In the genomic region with DNA sequence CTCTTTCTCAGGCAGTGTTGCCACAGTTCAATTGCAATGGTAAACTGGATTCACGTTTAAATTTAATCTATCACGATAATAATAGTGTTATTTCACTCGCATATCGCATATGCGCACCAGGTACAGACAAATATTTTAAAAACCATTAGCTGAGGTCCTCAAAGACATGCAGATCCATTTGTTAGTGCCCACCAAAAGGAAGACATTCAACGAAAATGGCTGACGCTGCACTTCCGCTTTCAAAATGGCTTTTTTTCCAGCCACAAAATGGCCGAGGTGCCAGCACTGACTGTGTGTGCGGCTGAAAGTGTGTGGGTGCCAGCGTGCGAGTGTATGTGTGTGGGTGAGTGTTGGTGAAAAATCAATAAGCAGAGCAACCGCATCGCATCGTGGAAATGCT, we compare ENCODE assay signal across 1 fruit fly cellular context.
TF ChIP-seq lines count a peak whose summit lies in the region.

No protein-coding gene starts in this region.

TF ChIP-seq in whole organism, embryonic, 481 proteins besides CTCF, POLR2A, EP300 and RAD21 (continued from another document and continues in another):
- no peak for TF ChIP-seq CG7745 (tag; optimal IDR thresholded peaks at IDR 0.05; lab: Kevin White, UChicago)
- no peak for TF ChIP-seq CG18764 (GFP tag; optimal IDR thresholded peaks at IDR 0.05; lab: Kevin White, UChicago)
- TF ChIP-seq Dll (GFP tag; IDR thresholded peaks at IDR 0.05; lab: Robert Waterston, UW; ENCODE audit: partially characterized antibody): no peak
- TF ChIP-seq CG18476 (GFP tag; optimal IDR thresholded peaks at IDR 0.05; lab: Kevin White, UChicago): no peak
- no peak for TF ChIP-seq maf-S (GFP tag; optimal IDR thresholded peaks at IDR 0.05; lab: Kevin White, UChicago)
- no peak for TF ChIP-seq gfzf (GFP tag; optimal IDR thresholded peaks at IDR 0.05; lab: Kevin White, UChicago)
- peak; percentile 39 for TF ChIP-seq CG10543 (GFP tag; optimal IDR thresholded peaks at IDR 0.05; lab: Kevin White, UChicago)
- peak; percentile 66 for TF ChIP-seq CG1233 (GFP tag; optimal IDR thresholded peaks at IDR 0.05; lab: Kevin White, UChicago)
- no peak for TF ChIP-seq p53 (GFP tag; optimal IDR thresholded peaks at IDR 0.05; lab: Kevin White, UChicago)
- TF ChIP-seq YL-1 (GFP tag; optimal IDR thresholded peaks at IDR 0.05; lab: Kevin White, UChicago): peak; percentile 18
- peak; percentile 30 for TF ChIP-seq eyg (GFP tag; optimal IDR thresholded peaks at IDR 0.05; lab: Kevin White, UChicago)
- peak; percentile 34 for TF ChIP-seq CG17829 (tag; optimal IDR thresholded peaks at IDR 0.05; lab: Kevin White, UChicago)
- TF ChIP-seq CG6689 (GFP tag; IDR thresholded peaks at IDR 0.05; lab: Robert Waterston, UW): no peak
- TF ChIP-seq ftz-f1 (GFP tag; optimal IDR thresholded peaks at IDR 0.05; lab: Kevin White, UChicago): no peak
- peak; percentile 66 for TF ChIP-seq Deaf1 (tag; optimal IDR thresholded peaks at IDR 0.05; lab: Kevin White, UChicago)
- TF ChIP-seq CG10267 (tag; optimal IDR thresholded peaks at IDR 0.05; lab: Kevin White, UChicago): peak; percentile 40
- peak; percentile 65 for TF ChIP-seq CG2678 (tag; optimal IDR thresholded peaks at IDR 0.05; lab: Kevin White, UChicago)
- TF ChIP-seq Fer3 (tag; optimal IDR thresholded peaks at IDR 0.05; lab: Kevin White, UChicago): peak; percentile 32
- TF ChIP-seq sens (GFP tag; lab: Kevin White, UChicago): peak; percentile 84
- peak in 1 of 2 experiments; percentile 36 for TF ChIP-seq Hr51 (GFP tag; optimal IDR thresholded peaks at IDR 0.05; lab: Kevin White, UChicago)
- TF ChIP-seq kni (GFP tag; optimal IDR thresholded peaks at IDR 0.05; lab: Kevin White, UChicago): peak; percentile 60
- TF ChIP-seq salm (tag; optimal IDR thresholded peaks at IDR 0.05; lab: Kevin White, UChicago): no peak
- peak; percentile 35; the same call in 1 of the 2 replicates for TF ChIP-seq slbo (GFP tag; IDR thresholded peaks at IDR 0.05; lab: Robert Waterston, UW)
- peak; percentile 20 for TF ChIP-seq CG5245 (GFP tag; optimal IDR thresholded peaks at IDR 0.05; lab: Kevin White, UChicago)
- no peak for TF ChIP-seq al (GFP tag; IDR thresholded peaks at IDR 0.05; lab: Robert Waterston, UW)
- TF ChIP-seq sima (GFP tag; optimal IDR thresholded peaks at IDR 0.05; lab: Kevin White, UChicago): no peak
- peak; percentile 0 to 18 for TF ChIP-seq Pdp1 (GFP tag; optimal IDR thresholded peaks at IDR 0.05; lab: Kevin White, UChicago)
- peak; percentile 48 for TF ChIP-seq CG4328 (GFP tag; optimal IDR thresholded peaks at IDR 0.05; lab: Kevin White, UChicago)
- peak; percentile 2 for TF ChIP-seq mirr (GFP tag; optimal IDR thresholded peaks at IDR 0.05; lab: Kevin White, UChicago)
- peak; percentile 20 for TF ChIP-seq Sry-δ (GFP tag; optimal IDR thresholded peaks at IDR 0.05; lab: Kevin White, UChicago)
- TF ChIP-seq CG13296 (GFP tag; optimal IDR thresholded peaks at IDR 0.05; lab: Kevin White, UChicago): peak; percentile 43
- 0 out of 3 replicates have a peak, but pooled peaks have one; percentile 46 for TF ChIP-seq so (GFP tag; IDR thresholded peaks at IDR 0.05; lab: Robert Waterston, UW)
- TF ChIP-seq CG4617 (GFP tag; optimal IDR thresholded peaks at IDR 0.05; lab: Kevin White, UChicago; ENCODE audit: borderline replicate concordance): no peak
- TF ChIP-seq ems (GFP tag; optimal IDR thresholded peaks at IDR 0.05; lab: Kevin White, UChicago): no peak
- peak; percentile 3 for TF ChIP-seq CG15514 (GFP tag; optimal IDR thresholded peaks at IDR 0.05; lab: Kevin White, UChicago)
- peak; percentile 61 for TF ChIP-seq CG13424 (tag; optimal IDR thresholded peaks at IDR 0.05; lab: Kevin White, UChicago)
- peak; percentile 12 for TF ChIP-seq CG17912 (GFP tag; optimal IDR thresholded peaks at IDR 0.05; lab: Kevin White, UChicago)
- peak; percentile 50 for TF ChIP-seq wek (GFP tag; optimal IDR thresholded peaks at IDR 0.05; lab: Kevin White, UChicago)
- TF ChIP-seq nau (GFP tag; optimal IDR thresholded peaks at IDR 0.05; lab: Kevin White, UChicago): no peak
- peak; percentile 42 for TF ChIP-seq Blimp-1 (GFP tag; optimal IDR thresholded peaks at IDR 0.05; lab: Kevin White, UChicago)
- TF ChIP-seq CG11723 (GFP tag; optimal IDR thresholded peaks at IDR 0.05; lab: Kevin White, UChicago): peak; percentile 18
- peak; percentile 23 for TF ChIP-seq Xbp1 (GFP tag; optimal IDR thresholded peaks at IDR 0.05; lab: Kevin White, UChicago)
- 0 out of 2 replicates have a peak, but pooled peaks have one; percentile 19 for TF ChIP-seq stc (GFP tag; IDR thresholded peaks at IDR 0.05; lab: Robert Waterston, UW)
- TF ChIP-seq Mes4 (GFP tag; optimal IDR thresholded peaks at IDR 0.05; lab: Kevin White, UChicago): peak; percentile 18
- TF ChIP-seq gsb-n (tag; optimal IDR thresholded peaks at IDR 0.05; lab: Kevin White, UChicago): peak; percentile 1
- peak; percentile 38 for TF ChIP-seq CG13775 (GFP tag; optimal IDR thresholded peaks at IDR 0.05; lab: Kevin White, UChicago)
- TF ChIP-seq D (optimal IDR thresholded peaks at IDR 0.05; lab: Kevin White, UChicago): no peak
- TF ChIP-seq D (GFP tag; optimal IDR thresholded peaks at IDR 0.05; lab: Kevin White, UChicago): peak; percentile 24
- TF ChIP-seq Eip74EF (GFP tag; optimal IDR thresholded peaks at IDR 0.05; lab: Kevin White, UChicago): peak in 1 of 2 experiments; percentile 91
- peak; percentile 79 for TF ChIP-seq sr (GFP tag; IDR thresholded peaks at IDR 0.05; lab: Robert Waterston, UW)
- TF ChIP-seq D19A (tag; optimal IDR thresholded peaks at IDR 0.05; lab: Kevin White, UChicago): peak; percentile 17
- peak; percentile 17 for TF ChIP-seq CG4820 (GFP tag; optimal IDR thresholded peaks at IDR 0.05; lab: Kevin White, UChicago)
- no peak for TF ChIP-seq Poxn (GFP tag; IDR thresholded peaks at IDR 0.05; lab: Robert Waterston, UW)
- peak; percentile 57 for TF ChIP-seq odd (GFP tag; optimal IDR thresholded peaks at IDR 0.05; lab: Kevin White, UChicago)
- TF ChIP-seq twi (tag; optimal IDR thresholded peaks at IDR 0.05; lab: Kevin White, UChicago): peak; percentile 27
- no peak for TF ChIP-seq CkIIα-i1 (GFP tag; IDR thresholded peaks at IDR 0.05; lab: Robert Waterston, UW)
- peak; percentile 21 for TF ChIP-seq Oli (tag; optimal IDR thresholded peaks at IDR 0.05; lab: Kevin White, UChicago)
- TF ChIP-seq MESR4 (GFP tag; optimal IDR thresholded peaks at IDR 0.05; lab: Kevin White, UChicago): no peak
- peak; percentile 86 for TF ChIP-seq row (GFP tag; IDR thresholded peaks at IDR 0.05; lab: Robert Waterston, UW)
- TF ChIP-seq CG2116 (GFP tag; optimal IDR thresholded peaks at IDR 0.05; lab: Kevin White, UChicago): peak; percentile 39
- TF ChIP-seq CG6854 (GFP tag; optimal IDR thresholded peaks at IDR 0.05; lab: Kevin White, UChicago): peak; percentile 16
- TF ChIP-seq Fer2 (tag; optimal IDR thresholded peaks at IDR 0.05; lab: Kevin White, UChicago): no peak
- no peak for TF ChIP-seq CG9215 (GFP tag; IDR thresholded peaks at IDR 0.05; lab: Robert Waterston, UW)
- TF ChIP-seq Sox102F (GFP tag; optimal IDR thresholded peaks at IDR 0.05; lab: Kevin White, UChicago): peak; percentile 20
- TF ChIP-seq unpg (GFP tag; optimal IDR thresholded peaks at IDR 0.05; lab: Kevin White, UChicago): peak; percentile 56
- peak; percentile 34 for TF ChIP-seq CG18619 (GFP tag; optimal IDR thresholded peaks at IDR 0.05; lab: Kevin White, UChicago)
- peak; percentile 8 for TF ChIP-seq CG30403 (GFP tag; optimal IDR thresholded peaks at IDR 0.05; lab: Kevin White, UChicago)
- TF ChIP-seq CG34224 (GFP tag; IDR thresholded peaks at IDR 0.05; lab: Robert Waterston, UW; ENCODE audit: partially characterized antibody): no peak
- no peak for TF ChIP-seq bbx (GFP tag; IDR thresholded peaks at IDR 0.05; lab: Robert Waterston, UW; ENCODE audit: partially characterized antibody)
- peak; percentile 32; the same call in 1 of the 2 replicates for TF ChIP-seq Rfx (GFP tag; IDR thresholded peaks at IDR 0.05; lab: Robert Waterston, UW)
- peak; percentile 26 for TF ChIP-seq tap (tag; optimal IDR thresholded peaks at IDR 0.05; lab: Kevin White, UChicago)
- peak; percentile 15 for TF ChIP-seq CG15601 (tag; optimal IDR thresholded peaks at IDR 0.05; lab: Kevin White, UChicago)
- TF ChIP-seq CG13624 (GFP tag; optimal IDR thresholded peaks at IDR 0.05; lab: Kevin White, UChicago): peak; percentile 10
- TF ChIP-seq Ssrp (tag; optimal IDR thresholded peaks at IDR 0.05; lab: Kevin White, UChicago): no peak
- peak; percentile 54 for TF ChIP-seq NfI (GFP tag; optimal IDR thresholded peaks at IDR 0.05; lab: Kevin White, UChicago)
- TF ChIP-seq CoRest (tag; optimal IDR thresholded peaks at IDR 0.05; lab: Kevin White, UChicago): peak; percentile 65
- no peak for TF ChIP-seq toy (GFP tag; IDR thresholded peaks at IDR 0.05; lab: Robert Waterston, UW)
- TF ChIP-seq CG7987 (GFP tag; optimal IDR thresholded peaks at IDR 0.05; lab: Kevin White, UChicago): peak; percentile 16
- TF ChIP-seq CG1529 (GFP tag; optimal IDR thresholded peaks at IDR 0.05; lab: Kevin White, UChicago): peak; percentile 42
- peak; percentile 36 for TF ChIP-seq CG6254 (GFP tag; optimal IDR thresholded peaks at IDR 0.05; lab: Kevin White, UChicago)
- peak; percentile 49 for TF ChIP-seq CG12219 (GFP tag; optimal IDR thresholded peaks at IDR 0.05; lab: Kevin White, UChicago)
- peak; percentile 62 for TF ChIP-seq nmo (GFP tag; optimal IDR thresholded peaks at IDR 0.05; lab: Kevin White, UChicago)
- TF ChIP-seq phol (tag; optimal IDR thresholded peaks at IDR 0.05; lab: Kevin White, UChicago): peak; percentile 88
- TF ChIP-seq tio (GFP tag; optimal IDR thresholded peaks at IDR 0.05; lab: Kevin White, UChicago): no peak
- peak; percentile 50 for TF ChIP-seq CG15269 (tag; optimal IDR thresholded peaks at IDR 0.05; lab: Kevin White, UChicago)
- no peak for TF ChIP-seq az2 (GFP tag; optimal IDR thresholded peaks at IDR 0.05; lab: Kevin White, UChicago)
- no peak for TF ChIP-seq Gug (GFP tag; IDR thresholded peaks at IDR 0.05; lab: Robert Waterston, UW)
- peak; percentile 23 for TF ChIP-seq CG4424 (GFP tag; optimal IDR thresholded peaks at IDR 0.05; lab: Kevin White, UChicago)
- no peak for TF ChIP-seq CG8089 (GFP tag; optimal IDR thresholded peaks at IDR 0.05; lab: Kevin White, UChicago)
- peak; percentile 23 for TF ChIP-seq CG8388 (GFP tag; optimal IDR thresholded peaks at IDR 0.05; lab: Kevin White, UChicago)
- no peak for TF ChIP-seq Tbp (GFP tag; optimal IDR thresholded peaks at IDR 0.05; lab: Kevin White, UChicago)
- peak; percentile 35 for TF ChIP-seq CG15011 (GFP tag; optimal IDR thresholded peaks at IDR 0.05; lab: Kevin White, UChicago)
- peak; percentile 99 for TF ChIP-seq onecut (GFP tag; IDR thresholded peaks at IDR 0.05; lab: Robert Waterston, UW)
- peak; percentile 47 for TF ChIP-seq CG6813 (GFP tag; optimal IDR thresholded peaks at IDR 0.05; lab: Kevin White, UChicago)
- 0 out of 3 replicates have a peak, but pooled peaks have one; percentile 21 for TF ChIP-seq CG11695 (GFP tag; IDR thresholded peaks at IDR 0.05; lab: Robert Waterston, UW)
- TF ChIP-seq Camta (GFP tag; optimal IDR thresholded peaks at IDR 0.05; lab: Kevin White, UChicago): no peak
- TF ChIP-seq MBD-R2 (GFP tag; IDR thresholded peaks at IDR 0.05; lab: Robert Waterston, UW): peak; percentile 62
- peak; percentile 47 for TF ChIP-seq CG10431 (GFP tag; optimal IDR thresholded peaks at IDR 0.05; lab: Kevin White, UChicago)
- no peak; the same call in 2 of the 3 replicates for TF ChIP-seq CG17361 (GFP tag; IDR thresholded peaks at IDR 0.05; lab: Robert Waterston, UW)
- TF ChIP-seq HLHmδ (GFP tag; optimal IDR thresholded peaks at IDR 0.05; lab: Kevin White, UChicago): peak; percentile 40
- TF ChIP-seq vvl (GFP tag; IDR thresholded peaks at IDR 0.05; lab: Robert Waterston, UW): no peak; the same call in 1 of the 2 replicates
- peak; percentile 48 for TF ChIP-seq Nf-YC (tag; optimal IDR thresholded peaks at IDR 0.05; lab: Kevin White, UChicago)
- TF ChIP-seq usp (GFP tag; optimal IDR thresholded peaks at IDR 0.05; lab: Kevin White, UChicago): no peak
- 0 out of 2 replicates have a peak, but pooled peaks have one; percentile 18 for TF ChIP-seq lmd (GFP tag; IDR thresholded peaks at IDR 0.05; lab: Robert Waterston, UW)
- peak; percentile 8; the same call in 1 of the 2 replicates for TF ChIP-seq Drgx (GFP tag; IDR thresholded peaks at IDR 0.05; lab: Robert Waterston, UW)
- no peak for TF ChIP-seq HmgD (GFP tag; optimal IDR thresholded peaks at IDR 0.05; lab: Kevin White, UChicago)
- TF ChIP-seq run (tag; optimal IDR thresholded peaks at IDR 0.05; lab: Kevin White, UChicago): no peak
- TF ChIP-seq CG3281 (GFP tag; optimal IDR thresholded peaks at IDR 0.05; lab: Kevin White, UChicago): peak; percentile 47
- TF ChIP-seq ttk (GFP tag; IDR thresholded peaks at IDR 0.05; lab: Robert Waterston, UW): no peak
- no peak for TF ChIP-seq pan (optimal IDR thresholded peaks at IDR 0.05; lab: Kevin White, UChicago)
- peak in 1 of 2 experiments; percentile 31 for TF ChIP-seq pan (GFP tag; optimal IDR thresholded peaks at IDR 0.05 in 1 of 2, IDR thresholded peaks at IDR 0.05 in 1 of 2)
- TF ChIP-seq Nf-YB (GFP tag; optimal IDR thresholded peaks at IDR 0.05; lab: Kevin White, UChicago): peak; percentile 18
- TF ChIP-seq Meics (GFP tag; optimal IDR thresholded peaks at IDR 0.05; lab: Kevin White, UChicago): peak; percentile 40
- no peak for TF ChIP-seq CG14050 (GFP tag; IDR thresholded peaks at IDR 0.05; lab: Robert Waterston, UW)
- TF ChIP-seq CG3407 (GFP tag; optimal IDR thresholded peaks at IDR 0.05; lab: Kevin White, UChicago): peak; percentile 19
- TF ChIP-seq bcd (GFP tag; optimal IDR thresholded peaks at IDR 0.05; lab: Kevin White, UChicago): peak; percentile 36
- TF ChIP-seq CG12299 (tag; optimal IDR thresholded peaks at IDR 0.05; lab: Kevin White, UChicago): peak; percentile 21
- peak; percentile 0 for TF ChIP-seq CG7271 (tag; optimal IDR thresholded peaks at IDR 0.05; lab: Kevin White, UChicago)
- peak in 1 of 2 experiments; percentile 37 for TF ChIP-seq bsh (GFP tag; optimal IDR thresholded peaks at IDR 0.05; lab: Kevin White, UChicago)
- TF ChIP-seq BtbVII (GFP tag; optimal IDR thresholded peaks at IDR 0.05; lab: Kevin White, UChicago): peak; percentile 36
- TF ChIP-seq fd96Cb (tag; optimal IDR thresholded peaks at IDR 0.05; lab: Kevin White, UChicago): peak; percentile 3
- TF ChIP-seq ATbp (GFP tag; optimal IDR thresholded peaks at IDR 0.05; lab: Kevin White, UChicago): peak; percentile 44
- TF ChIP-seq CrebB (tag; optimal IDR thresholded peaks at IDR 0.05; lab: Kevin White, UChicago): peak; percentile 35
- TF ChIP-seq CG7372 (GFP tag; IDR thresholded peaks at IDR 0.05; lab: Robert Waterston, UW): 0 out of 2 replicates have a peak, but pooled peaks have one; percentile 31
- TF ChIP-seq Med (GFP tag; lab: Kevin White, UChicago): peak; percentile 78
- TF ChIP-seq insv (GFP tag; optimal IDR thresholded peaks at IDR 0.05; lab: Kevin White, UChicago): peak in 1 of 2 experiments; percentile 0
